Worm (Caenorhabditis elegans) whole organism, L4 larva: ENCODE measurements around the gene zip-10.
A peak's percentile ranks its signal among the peaks of the same experiment; 100 is the strongest.

Experiments used
- F37D6.2 ChIP-seq: sonication (generic microtip); optimal IDR thresholded peaks from 2 replicates; lab custom pipeline; 2016; ENCODE audit warnings: mild to moderate bottlenecking, missing genetic modification characterization, missing compliant biosample characterization
- T20F7.1 ChIP-seq: fragments of 200-800 bp; sonication (Bioruptor generic); optimal IDR thresholded peaks from 2 replicates; lab custom pipeline; 2018; ENCODE audit warnings: mild to moderate bottlenecking, missing genetic modification characterization, missing compliant biosample characterization
- ZK337.2 ChIP-seq: fragments of 200-800 bp; sonication (Bioruptor generic); IDR thresholded peaks from 2 replicates; pipeline ENCODE4 v1.3.6; 2022; ENCODE audit warnings: missing genetic modification reagents, missing genetic modification characterization, missing compliant biosample characterization
- aha-1 ChIP-seq: fragments of 150-350 bp; peaks from one replicate; lab custom pipeline; 2014; ENCODE audit warnings: missing biosample characterization, missing genetic modification characterization
- attf-4 ChIP-seq: sonication (generic microtip); optimal IDR thresholded peaks from 3 replicates; lab custom pipeline; 2017; ENCODE audit warnings: missing biosample characterization, missing genetic modification characterization
- ceh-28 ChIP-seq: fragments of 150-350 bp; optimal IDR thresholded peaks from 2 replicates; lab custom pipeline; 2014; ENCODE audit warnings: missing biosample characterization, missing genetic modification reagents, missing genetic modification characterization
- ces-1 ChIP-seq: fragments of 150-350 bp; sonication (generic microtip); optimal IDR thresholded peaks from 4 replicates; lab custom pipeline; 2014; ENCODE audit warnings: missing biosample characterization, missing genetic modification reagents, missing genetic modification characterization
- daf-16 ChIP-seq, 3 experiments: sonication (generic microtip); optimal IDR thresholded peaks; 2 replicates each; lab custom pipeline; 2016 to 2017; ENCODE audit warnings: missing genetic modification characterization in 3 of 3, missing genetic modification reagents in 3 of 3, mild to moderate bottlenecking in 2 of 3, missing compliant biosample characterization in 2 of 3, missing biosample characterization in 1 of 3, moderate library complexity in 1 of 3
- daf-8 ChIP-seq: fragments of 200-800 bp; sonication (Bioruptor generic); IDR thresholded peaks from 2 replicates; pipeline ENCODE4 v1.3.6; 2022; ENCODE audit warnings: missing genetic modification characterization, missing compliant biosample characterization
- dmd-6 ChIP-seq: fragments of 200-800 bp; sonication (Bioruptor generic); IDR thresholded peaks from 2 replicates; pipeline ENCODE4 v1.3.6; 2022; ENCODE audit warnings: missing genetic modification reagents, missing genetic modification characterization, missing compliant biosample characterization
- dmd-8 ChIP-seq: fragments of 200-800 bp; sonication (Bioruptor generic); IDR thresholded peaks from 2 replicates; pipeline ENCODE4 v1.3.6; 2022; ENCODE audit warnings: missing genetic modification characterization, missing compliant biosample characterization
- dmd-9 ChIP-seq: fragments of 200-800 bp; sonication (Bioruptor generic); IDR thresholded peaks from 2 replicates; pipeline ENCODE4 v1.3.6; 2022; ENCODE audit warnings: missing genetic modification reagents, missing genetic modification characterization, missing compliant biosample characterization
- dpl-1 ChIP-seq: fragments of 150-350 bp; optimal IDR thresholded peaks from 2 replicates; lab custom pipeline; 2014; ENCODE audit warnings: missing biosample characterization, missing genetic modification reagents, missing genetic modification characterization
- dve-1 ChIP-seq: sonication (generic microtip); optimal IDR thresholded peaks from 2 replicates; lab custom pipeline; 2017; ENCODE audit warnings: antibody characterized with exemption, mild to moderate bottlenecking, missing genetic modification characterization, missing compliant biosample characterization; ENCODE audit not compliant: insufficient read depth
- hif-1 ChIP-seq, 2 experiments: sonication (generic microtip); optimal IDR thresholded peaks; 2 replicates each; lab custom pipeline; 2016 to 2017; ENCODE audit warnings: missing compliant biosample characterization in 2 of 2, missing genetic modification characterization in 2 of 2, missing genetic modification reagents in 2 of 2, missing genotype in 2 of 2, mild to moderate bottlenecking in 1 of 2
- hlh-11 ChIP-seq: fragments of 200-800 bp; sonication (Bioruptor generic); optimal IDR thresholded peaks from 2 replicates; lab custom pipeline; 2018; ENCODE audit warnings: mild to moderate bottlenecking, missing genetic modification characterization, missing compliant biosample characterization
- hlh-30 ChIP-seq: sonication (generic microtip); optimal IDR thresholded peaks from 2 replicates; lab custom pipeline; 2017; ENCODE audit warnings: antibody characterized with exemption, mild to moderate bottlenecking, missing genetic modification characterization, missing compliant biosample characterization; ENCODE audit not compliant: insufficient read depth
- hmg-1.1 ChIP-seq: fragments of 200-800 bp; sonication (Bioruptor generic); IDR thresholded peaks from 2 replicates; pipeline ENCODE4 v1.3.6; 2022; ENCODE audit warnings: missing genetic modification reagents, missing genetic modification characterization, missing compliant biosample characterization
- lin-38 ChIP-seq: fragments of 200-800 bp; sonication (Bioruptor generic); IDR thresholded peaks from 2 replicates; pipeline ENCODE4 v1.3.6; 2022; ENCODE audit warnings: missing genetic modification reagents, missing genetic modification characterization, missing compliant biosample characterization
- lsy-2 ChIP-seq, 2 experiments: fragments of 150-350 bp in 1 of 2; sonication (generic microtip) in 1 of 2; optimal IDR thresholded peaks; 2 replicates each; lab custom pipeline; 2014 to 2017; ENCODE audit warnings: missing biosample characterization in 2 of 2, missing genetic modification characterization in 2 of 2
- mdl-1 ChIP-seq, 2 experiments: fragments of 150-350 bp in 1 of 2; sonication (generic microtip) in 1 of 2; optimal IDR thresholded peaks; 2 replicates each; lab custom pipeline; 2014 to 2017; ENCODE audit warnings: missing biosample characterization in 2 of 2, missing genetic modification characterization in 2 of 2
- mep-1 ChIP-seq: fragments of 150-350 bp; sonication (generic microtip); optimal IDR thresholded peaks from 3 replicates; lab custom pipeline; 2014; ENCODE audit warnings: missing biosample characterization, missing genetic modification characterization
- mes-2 ChIP-seq: sonication (generic microtip); optimal IDR thresholded peaks from 2 replicates; lab custom pipeline; 2016; ENCODE audit warnings: missing genotype, mild to moderate bottlenecking, missing genetic modification characterization, missing compliant biosample characterization; ENCODE audit not compliant: poor library complexity, severe bottlenecking
- mxl-2 ChIP-seq: fragments of 200-800 bp; sonication (Bioruptor generic); conservative IDR thresholded peaks from 2 replicates; pipeline ENCODE4 v1.3.6; 2022; ENCODE audit warnings: missing genetic modification reagents, missing genetic modification characterization, missing compliant biosample characterization
- mxl-3 ChIP-seq: fragments of 200-800 bp; sonication (Bioruptor generic); optimal IDR thresholded peaks from 2 replicates; lab custom pipeline; 2018; ENCODE audit warnings: mild to moderate bottlenecking, missing genetic modification characterization, missing compliant biosample characterization
- nhr-237 ChIP-seq: sonication (generic microtip); optimal IDR thresholded peaks from 2 replicates; lab custom pipeline; 2017; ENCODE audit warnings: missing biosample characterization, missing genetic modification characterization
- nhr-25 ChIP-seq: sonication (generic microtip); optimal IDR thresholded peaks from 2 replicates; lab custom pipeline; 2017; ENCODE audit warnings: missing genetic modification characterization, mild to moderate bottlenecking, missing compliant biosample characterization, antibody characterized with exemption, moderate library complexity, borderline replicate concordance; ENCODE audit not compliant: insufficient read depth
- nhr-28 ChIP-seq: fragments of 150-350 bp; optimal IDR thresholded peaks from 2 replicates; lab custom pipeline; 2014; ENCODE audit warnings: missing biosample characterization, missing genetic modification characterization
- nhr-6 ChIP-seq: fragments of 150-350 bp; optimal IDR thresholded peaks from 2 replicates; lab custom pipeline; 2014; ENCODE audit warnings: missing biosample characterization, missing genetic modification characterization
- nhr-76 ChIP-seq: fragments of 150-350 bp; optimal IDR thresholded peaks from 2 replicates; lab custom pipeline; 2014; ENCODE audit warnings: missing biosample characterization, missing genetic modification characterization
- nhr-77 ChIP-seq: fragments of 150-350 bp; optimal IDR thresholded peaks from 2 replicates; lab custom pipeline; 2014; ENCODE audit warnings: missing biosample characterization, missing genetic modification characterization
- rbr-2 ChIP-seq: sonication (generic microtip); optimal IDR thresholded peaks from 2 replicates; lab custom pipeline; 2016; ENCODE audit warnings: missing genotype, missing genetic modification characterization, missing compliant biosample characterization
- saeg-2 ChIP-seq: fragments of 200-800 bp; sonication (Bioruptor generic); IDR thresholded peaks from 2 replicates; pipeline ENCODE4 v1.3.6; 2022; ENCODE audit warnings: missing genetic modification reagents, missing genetic modification characterization, missing compliant biosample characterization
- set-16 ChIP-seq: fragments of 200-800 bp; sonication (Bioruptor generic); IDR thresholded peaks from 2 replicates; pipeline ENCODE4 v1.3.6; 2022; ENCODE audit warnings: missing genetic modification reagents, missing genetic modification characterization, missing compliant biosample characterization
- snpc-4 ChIP-seq: fragments of 150-350 bp; optimal IDR thresholded peaks from 2 replicates; lab custom pipeline; 2014; ENCODE audit warnings: missing biosample characterization, missing genetic modification characterization
- tra-1 ChIP-seq: fragments of 200-800 bp; sonication (Bioruptor generic); IDR thresholded peaks from 2 replicates; pipeline ENCODE4 v1.3.6; 2022; ENCODE audit warnings: missing genetic modification reagents, missing genetic modification characterization, missing compliant biosample characterization
- unc-130 ChIP-seq: sonication (generic microtip); optimal IDR thresholded peaks from 2 replicates; lab custom pipeline; 2016; ENCODE audit warnings: missing genetic modification reagents, missing genetic modification characterization, missing compliant biosample characterization
- zfp-2 ChIP-seq: sonication (generic microtip); optimal IDR thresholded peaks from 2 replicates; lab custom pipeline; 2016; ENCODE audit warnings: mild to moderate bottlenecking, missing genetic modification characterization, missing compliant biosample characterization

The zip-10 gene

DNA sequence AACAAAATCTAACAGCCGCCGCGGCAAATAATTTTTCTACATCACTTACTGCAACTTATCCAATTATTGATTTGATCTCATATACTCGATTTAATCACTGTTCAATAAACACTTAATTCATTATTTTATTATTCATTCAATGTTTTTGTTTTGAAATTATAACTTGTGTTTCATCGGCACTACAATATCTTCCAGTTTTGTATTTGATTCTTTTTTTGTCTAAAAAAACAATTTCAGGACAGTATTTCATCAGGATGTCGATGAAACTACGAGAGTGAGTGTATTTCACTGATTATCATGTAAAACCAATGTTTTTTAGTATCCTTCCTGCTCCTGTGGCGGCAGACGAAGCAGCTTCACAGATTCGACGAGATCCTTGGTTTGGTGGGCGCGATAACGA lies 5.3 kb downstream of the zip-10 start, which contains the start of gene skp-1:
Gene skp-1, plus strand, starts transcription at position 238 of the 400 bp plus-strand sequence.
- TF ChIP-seq saeg-2 (GFP tag; lab: Robert Waterston, UW) (no peak), aha-1 (peak; percentile 98), tra-1 (GFP tag; lab: Robert Waterston, UW) (no peak)

DNA sequence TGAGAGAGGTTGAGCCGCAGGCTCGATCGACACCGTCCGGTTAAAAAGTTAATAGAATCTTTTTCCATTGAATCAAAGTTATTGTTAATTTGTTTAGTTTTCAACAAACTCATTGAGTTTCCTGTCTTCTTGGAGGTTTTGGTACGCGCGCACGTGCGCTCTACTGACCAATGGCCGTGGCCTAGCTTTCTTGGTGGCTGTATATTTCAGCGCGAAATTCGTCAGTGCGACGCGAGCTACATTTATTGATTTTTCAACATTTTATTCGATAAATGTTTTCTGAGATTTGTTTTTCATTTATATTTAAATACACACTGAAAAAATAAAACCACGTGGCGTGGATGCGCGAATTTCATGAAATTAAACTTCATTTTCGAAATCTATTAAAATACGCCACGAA lies 6.4 kb downstream of the zip-10 start, which contains the start of gene bir-1:
Gene bir-1, plus strand, starts transcription at position 312 of the 400 bp plus-strand sequence.
- TF ChIP-seq nhr-237 (tag; lab: Kevin White, UChicago) (no peak), hif-1 (tag; optimal IDR thresholded peaks at IDR 0.05; lab: Kevin White, UChicago) (peak in 1 of 2 experiments; percentile 87), mdl-1 (tag; optimal IDR thresholded peaks at IDR 0.05; lab: Kevin White, UChicago) (peak; percentile 44 to 90), dmd-6 (GFP tag; lab: Robert Waterston, UW) (peak; percentile 47; the same call in 1 of the 2 replicates), dpl-1 (GFP tag; lab: Kevin White, UChicago) (peak; percentile 75), nhr-76 (tag; lab: Kevin White, UChicago) (no peak), lsy-2 (tag; optimal IDR thresholded peaks at IDR 0.05; lab: Kevin White, UChicago) (peak in 1 of 2 experiments; percentile 73), F37D6.2 (no peak), dmd-8 (GFP tag; lab: Robert Waterston, UW) (no peak), ZK337.2 (GFP tag; lab: Robert Waterston, UW) (peak; percentile 44; the same call in 1 of the 2 replicates), hlh-30 (peak; percentile 72), unc-130 (GFP tag; lab: Kevin White, UChicago) (peak; percentile 88), hmg-1.1 (GFP tag; lab: Robert Waterston, UW) (peak; percentile 53; the same call in 1 of the 2 replicates), attf-4 (tag; lab: Kevin White, UChicago) (no peak), hlh-11 (peak; percentile 41), dve-1 (tag; lab: Kevin White, UChicago) (peak; percentile 24), mes-2 (tag; lab: Kevin White, UChicago) (peak; percentile 96), T20F7.1 (peak; percentile 48), ces-1 (no peak), nhr-25 (tag; lab: Kevin White, UChicago) (peak; percentile 31), daf-16 (GFP tag; optimal IDR thresholded peaks at IDR 0.05; lab: Kevin White, UChicago) (no peak), daf-16 (tag; optimal IDR thresholded peaks at IDR 0.05; lab: Kevin White, UChicago) (peak; percentile 13), nhr-77 (peak; percentile 5), ceh-28 (no peak), mep-1 (tag; lab: Kevin White, UChicago) (peak; percentile 64), lin-38 (GFP tag; lab: Robert Waterston, UW) (peak; percentile 83), rbr-2 (tag; lab: Kevin White, UChicago) (peak; percentile 26), daf-8 (GFP tag; lab: Robert Waterston, UW) (no peak), snpc-4 (tag; lab: Kevin White, UChicago) (no peak), nhr-6 (peak; percentile 85), dmd-9 (0 out of 2 replicates have a peak, but pooled peaks have one; percentile 48), mxl-2 (no peak), nhr-28 (tag; lab: Kevin White, UChicago) (peak; percentile 50), mxl-3 (peak; percentile 82), zfp-2 (tag; lab: Kevin White, UChicago) (no peak), set-16 (GFP tag; lab: Robert Waterston, UW) (no peak)
